Worm (Caenorhabditis elegans) whole organism, L1 larva: ENCODE measurements around the gene F35E12.6.

Source experiments
- ces-1 ChIP-seq: fragments of 150-350 bp; optimal IDR thresholded peaks from 2 replicates; lab custom pipeline; 2014; ENCODE audit warnings: missing biosample characterization, missing genetic modification reagents, missing genetic modification characterization
- lin-13 ChIP-seq: fragments of 150-350 bp; optimal IDR thresholded peaks from 2 replicates; lab custom pipeline; 2014; ENCODE audit warnings: missing biosample characterization, missing genetic modification reagents, missing genetic modification characterization

ce11 chrV:13716531-13716930 lies 19.5 kb downstream of the F35E12.6 start, which contains the start of gene T01D3.6:
- TF ChIP-seq lin-13 (GFP tag; lab: Kevin White, UChicago): no peak
- TF ChIP-seq ces-1 (GFP tag; lab: Kevin White, UChicago): no peak
